Fruit fly (Drosophila melanogaster) whole organism, embryonic: ENCODE results near the gene gammaTub37C.

Experiments
- Aef1 ChIP-seq: fragments of 200-800 bp; sonication (Bioruptor generic); IDR thresholded peaks from 3 replicates; pipeline ENCODE4 v1.3.6; 2022; ENCODE audit warnings: missing biosample characterization, missing genetic modification characterization
- Antp ChIP-seq: fragments of 200-800 bp; sonication (Bioruptor generic); optimal IDR thresholded peaks from 3 replicates; lab custom pipeline; 2016; ENCODE audit warnings: missing biosample characterization, missing genetic modification characterization
- BEAF-32 ChIP-seq: fragments of 200-800 bp; sonication (Bioruptor generic); optimal IDR thresholded peaks from 3 replicates; lab custom pipeline; 2017; ENCODE audit warnings: missing biosample characterization, missing genetic modification characterization, mild to moderate bottlenecking, moderate library complexity, missing genetic modification reagents
- CG10431 ChIP-seq: fragments of 200-800 bp; sonication (Bioruptor generic); optimal IDR thresholded peaks from 3 replicates; lab custom pipeline; 2018; ENCODE audit warnings: missing biosample characterization, mild to moderate bottlenecking, missing genetic modification characterization
- CG10979 ChIP-seq: fragments of 200-800 bp; sonication (Bioruptor generic); optimal IDR thresholded peaks from 2 replicates; lab custom pipeline; 2018; ENCODE audit warnings: missing biosample characterization, mild to moderate bottlenecking, missing genetic modification characterization, moderate library complexity
- CG11696 ChIP-seq: fragments of 200-800 bp; sonication (Bioruptor generic); IDR thresholded peaks from 2 replicates; pipeline ENCODE4 v1.3.6; 2022; ENCODE audit warnings: missing biosample characterization, missing genetic modification characterization
- CG14710 ChIP-seq: fragments of 200-800 bp; sonication (Bioruptor generic); optimal IDR thresholded peaks from 3 replicates; lab custom pipeline; 2019; ENCODE audit warnings: missing biosample characterization, mild to moderate bottlenecking, missing genetic modification characterization, moderate library complexity
- CG1602 ChIP-seq: fragments of 200-800 bp; sonication (Bioruptor generic); optimal IDR thresholded peaks from 3 replicates; lab custom pipeline; 2016; ENCODE audit warnings: missing biosample characterization, missing genetic modification characterization
- CG17328 ChIP-seq: fragments of 200-800 bp; sonication (Bioruptor generic); IDR thresholded peaks from 2 replicates; pipeline ENCODE4 v1.3.6; 2022; ENCODE audit warnings: missing biosample characterization, missing genetic modification characterization
- CG17385 ChIP-seq: fragments of 200-800 bp; sonication (Bioruptor generic); optimal IDR thresholded peaks from 3 replicates; lab custom pipeline; 2018; ENCODE audit warnings: missing biosample characterization, mild to moderate bottlenecking, missing genetic modification characterization
- CG17912 ChIP-seq: fragments of 200-800 bp; sonication (Bioruptor generic); optimal IDR thresholded peaks from 2 replicates; lab custom pipeline; 2018; ENCODE audit warnings: missing biosample characterization, mild to moderate bottlenecking, missing genetic modification characterization
- CG34224 ChIP-seq: fragments of 200-800 bp; sonication (Bioruptor generic); IDR thresholded peaks from 3 replicates; pipeline ENCODE4 v1.3.6; 2022; ENCODE audit warnings: missing biosample characterization, missing genetic modification characterization; ENCODE audit not compliant: partially characterized antibody
- CG6175 ChIP-seq: fragments of 200-800 bp; sonication (Bioruptor generic); IDR thresholded peaks from 3 replicates; pipeline ENCODE4 v1.3.6; 2022; ENCODE audit warnings: missing biosample characterization, missing genetic modification characterization
- CG6254 ChIP-seq: fragments of 200-800 bp; sonication (Bioruptor generic); optimal IDR thresholded peaks from 3 replicates; lab custom pipeline; 2017; ENCODE audit warnings: mild to moderate bottlenecking, missing biosample characterization, missing genetic modification reagents, missing genetic modification characterization
- CG6654 ChIP-seq: fragments of 200-800 bp; sonication (Bioruptor generic); optimal IDR thresholded peaks from 2 replicates; lab custom pipeline; 2017; ENCODE audit warnings: missing biosample characterization, mild to moderate bottlenecking, missing genetic modification characterization
- CG7271 ChIP-seq: fragments of 200-800 bp; sonication (Bioruptor generic); optimal IDR thresholded peaks from 2 replicates; lab custom pipeline; 2018; ENCODE audit warnings: missing biosample characterization, mild to moderate bottlenecking, missing genetic modification characterization, moderate library complexity
- CG7987 ChIP-seq: fragments of 200-800 bp; sonication (Bioruptor generic); optimal IDR thresholded peaks from 2 replicates; lab custom pipeline; 2018; ENCODE audit warnings: missing biosample characterization, mild to moderate bottlenecking, missing genetic modification characterization, moderate library complexity
- Chrac-16 ChIP-seq: fragments of 200-800 bp; sonication (Bioruptor generic); optimal IDR thresholded peaks from 3 replicates; lab custom pipeline; 2016; ENCODE audit warnings: missing biosample characterization, missing genetic modification characterization
- D19B ChIP-seq: fragments of 200-800 bp; sonication (Bioruptor generic); optimal IDR thresholded peaks from 2 replicates; lab custom pipeline; 2017; ENCODE audit warnings: missing biosample characterization, mild to moderate bottlenecking, missing genetic modification characterization
- Dbx ChIP-seq: fragments of 200-800 bp; sonication (Bioruptor generic); IDR thresholded peaks from 3 replicates; pipeline ENCODE4 v1.3.6; 2022; ENCODE audit warnings: missing biosample characterization, missing genetic modification characterization
- Dfd ChIP-seq, 2 experiments: fragments of >200 bp; optimal IDR thresholded peaks; 2 replicates each; lab custom pipeline; 2017; ENCODE audit warnings: missing biosample characterization in 2 of 2, missing genetic modification characterization in 2 of 2
- Drgx ChIP-seq: fragments of 200-800 bp; sonication (Bioruptor generic); IDR thresholded peaks from 2 replicates; pipeline ENCODE4 v1.3.6; 2022; ENCODE audit warnings: missing biosample characterization, missing genetic modification characterization
- E2f2 ChIP-seq: fragments of 200-800 bp; sonication (Bioruptor generic); IDR thresholded peaks from 2 replicates; pipeline ENCODE4 v1.3.6; 2022; ENCODE audit warnings: missing biosample characterization, missing genetic modification characterization
- MESR4 ChIP-seq: fragments of 200-800 bp; sonication (Bioruptor generic); optimal IDR thresholded peaks from 2 replicates; lab custom pipeline; 2018; ENCODE audit warnings: missing biosample characterization, mild to moderate bottlenecking, missing genetic modification characterization, moderate library complexity
- NC2α ChIP-seq: fragments of 200-800 bp; sonication (Bioruptor generic); optimal IDR thresholded peaks from 2 replicates; lab custom pipeline; 2016; ENCODE audit warnings: missing biosample characterization, missing genetic modification characterization
- NC2β ChIP-seq: fragments of 200-800 bp; sonication (Bioruptor generic); optimal IDR thresholded peaks from 2 replicates; lab custom pipeline; 2016; ENCODE audit warnings: missing biosample characterization, missing genetic modification characterization
- NFAT ChIP-seq: fragments of 200-800 bp; sonication (Bioruptor generic); IDR thresholded peaks from 2 replicates; pipeline ENCODE4 v1.3.6; 2022; ENCODE audit warnings: missing biosample characterization, missing genetic modification characterization
- Optix ChIP-seq: fragments of 200-800 bp; sonication (Bioruptor generic); IDR thresholded peaks from 3 replicates; pipeline ENCODE4 v1.3.6; 2022; ENCODE audit warnings: missing biosample characterization, missing genetic modification characterization
- Scr ChIP-seq: fragments of 200-800 bp; sonication (Bioruptor generic); IDR thresholded peaks from 2 replicates; pipeline ENCODE4 v1.3.6; 2022; ENCODE audit warnings: missing biosample characterization, missing genetic modification characterization; ENCODE audit not compliant: partially characterized antibody
- Spps ChIP-seq: fragments of 200-800 bp; sonication (Bioruptor generic); optimal IDR thresholded peaks from 2 replicates; lab custom pipeline; 2018; ENCODE audit warnings: missing biosample characterization, mild to moderate bottlenecking, missing genetic modification characterization
- al ChIP-seq: fragments of 200-800 bp; sonication (Bioruptor generic); IDR thresholded peaks from 2 replicates; pipeline ENCODE4 v1.3.6; 2022; ENCODE audit warnings: missing biosample characterization, missing genetic modification characterization
- crc ChIP-seq: fragments of 200-800 bp; sonication (Bioruptor generic); optimal IDR thresholded peaks from 2 replicates; lab custom pipeline; 2016; ENCODE audit warnings: missing biosample characterization, missing genetic modification characterization
- dimm ChIP-seq: fragments of 200-800 bp; sonication (Bioruptor generic); IDR thresholded peaks from 2 replicates; pipeline ENCODE4 v1.3.6; 2022; ENCODE audit warnings: missing biosample characterization, missing genetic modification characterization
- dm ChIP-seq: fragments of 200-800 bp; sonication (Bioruptor generic); optimal IDR thresholded peaks from 3 replicates; lab custom pipeline; 2016; ENCODE audit warnings: missing biosample characterization, missing genetic modification characterization
- dmrt11E ChIP-seq: fragments of 200-800 bp; sonication (Bioruptor generic); optimal IDR thresholded peaks from 3 replicates; lab custom pipeline; 2018; ENCODE audit warnings: missing biosample characterization, mild to moderate bottlenecking, missing genetic modification characterization, moderate library complexity
- ewg ChIP-seq: fragments of 200-800 bp; sonication (Bioruptor generic); optimal IDR thresholded peaks from 3 replicates; lab custom pipeline; 2017; ENCODE audit warnings: mild to moderate bottlenecking, missing biosample characterization, missing genetic modification reagents, missing genetic modification characterization
- gem ChIP-seq: fragments of 200-800 bp; sonication (Bioruptor generic); optimal IDR thresholded peaks from 2 replicates; lab custom pipeline; 2019; ENCODE audit warnings: missing biosample characterization, mild to moderate bottlenecking, missing genetic modification characterization, moderate library complexity
- grn ChIP-seq: fragments of 200-800 bp; sonication (Bioruptor generic); optimal IDR thresholded peaks from 3 replicates; lab custom pipeline; 2017; ENCODE audit warnings: missing biosample characterization, missing genetic modification characterization
- ham ChIP-seq: fragments of 200-800 bp; sonication (Bioruptor generic); IDR thresholded peaks from 2 replicates; pipeline ENCODE4 v1.3.6; 2022; ENCODE audit warnings: missing biosample characterization, missing genetic modification characterization
- hbn ChIP-seq: fragments of 200-800 bp; sonication (Bioruptor generic); IDR thresholded peaks from 2 replicates; pipeline ENCODE4 v1.3.6; 2022; ENCODE audit warnings: missing biosample characterization, missing genetic modification characterization; ENCODE audit not compliant: partially characterized antibody
- hth ChIP-seq: fragments of >200 bp; optimal IDR thresholded peaks from 2 replicates; lab custom pipeline; 2017; ENCODE audit warnings: inconsistent platforms
- ken ChIP-seq: fragments of 200-800 bp; sonication (Bioruptor generic); IDR thresholded peaks from 3 replicates; pipeline ENCODE4 v1.3.6; 2022; ENCODE audit warnings: missing biosample characterization, missing genetic modification characterization
- nmo ChIP-seq: fragments of 200-800 bp; sonication (Bioruptor generic); optimal IDR thresholded peaks from 2 replicates; lab custom pipeline; 2018; ENCODE audit warnings: missing biosample characterization, mild to moderate bottlenecking, missing genetic modification characterization, moderate library complexity
- onecut ChIP-seq: fragments of 200-800 bp; sonication (Bioruptor generic); IDR thresholded peaks from 2 replicates; pipeline ENCODE4 v1.3.6; 2022; ENCODE audit warnings: missing biosample characterization, missing genetic modification characterization
- sd ChIP-seq: fragments of 200-800 bp; sonication (Bioruptor generic); optimal IDR thresholded peaks from 3 replicates; lab custom pipeline; 2018; ENCODE audit warnings: missing biosample characterization, mild to moderate bottlenecking, missing genetic modification characterization, moderate library complexity
- tio ChIP-seq: fragments of 200-800 bp; sonication (Bioruptor generic); optimal IDR thresholded peaks from 2 replicates; lab custom pipeline; 2017; ENCODE audit warnings: missing biosample characterization, missing genetic modification characterization, inconsistent platforms
- tll ChIP-seq, 2 experiments: fragments of 200-800 bp in 1 of 2; fragments of >200 bp in 1 of 2; sonication (Bioruptor generic) in 1 of 2; optimal IDR thresholded peaks; 2 replicates each; lab custom pipeline; 2017 to 2019; ENCODE audit warnings: missing biosample characterization in 2 of 2, missing genetic modification characterization in 2 of 2, mild to moderate bottlenecking in 1 of 2, moderate library complexity in 1 of 2
- tup ChIP-seq: fragments of 200-800 bp; sonication (Bioruptor generic); optimal IDR thresholded peaks from 2 replicates; lab custom pipeline; 2016; ENCODE audit warnings: missing biosample characterization, mild to moderate bottlenecking, missing genetic modification characterization, moderate library complexity
- unpg ChIP-seq: fragments of 200-800 bp; sonication (Bioruptor generic); optimal IDR thresholded peaks from 3 replicates; lab custom pipeline; 2018; ENCODE audit warnings: missing biosample characterization, mild to moderate bottlenecking, missing genetic modification characterization, moderate library complexity
- zen2 ChIP-seq: fragments of 200-800 bp; sonication (Bioruptor generic); IDR thresholded peaks from 3 replicates; pipeline ENCODE4 v1.3.6; 2022; ENCODE audit warnings: missing biosample characterization, missing genetic modification characterization; ENCODE audit not compliant: partially characterized antibody

The gammaTub37C gene

dm6 chr2L:19159552-19160406 is 25.7 kb downstream of the gammaTub37C start (continued):
- TF ChIP-seq Spps (tag; lab: Kevin White, UChicago) (no peak), al (GFP tag; lab: Robert Waterston, UW) (no peak), NC2α (GFP tag; lab: Kevin White, UChicago) (peak; percentile 4), Dbx (GFP tag; lab: Robert Waterston, UW) (no peak), tll (GFP tag; optimal IDR thresholded peaks at IDR 0.05; lab: Kevin White, UChicago) (no peak), CG14710 (no peak), Drgx (GFP tag; lab: Robert Waterston, UW) (no peak), Chrac-16 (GFP tag; lab: Kevin White, UChicago) (no peak), zen2 (GFP tag; lab: Robert Waterston, UW) (no peak), tup (GFP tag; lab: Kevin White, UChicago) (no peak), unpg (GFP tag; lab: Kevin White, UChicago) (no peak), Scr (no peak), CG34224 (GFP tag; lab: Robert Waterston, UW) (no peak), gem (tag; lab: Kevin White, UChicago) (no peak), dmrt11E (tag; lab: Kevin White, UChicago) (no peak), CG6254 (GFP tag; lab: Kevin White, UChicago) (no peak), NFAT (GFP tag; lab: Robert Waterston, UW) (no peak), BEAF-32 (GFP tag; lab: Kevin White, UChicago) (no peak), CG17385 (GFP tag; lab: Kevin White, UChicago) (no peak), grn (GFP tag; lab: Kevin White, UChicago) (no peak), D19B (GFP tag; lab: Kevin White, UChicago) (no peak), CG10979 (no peak), Antp (no peak), ewg (GFP tag; lab: Kevin White, UChicago) (no peak), onecut (GFP tag; lab: Robert Waterston, UW) (no peak), hth (no peak), nmo (GFP tag; lab: Kevin White, UChicago) (no peak), dimm (GFP tag; lab: Robert Waterston, UW) (no peak), ken (GFP tag; lab: Robert Waterston, UW) (no peak), CG10431 (GFP tag; lab: Kevin White, UChicago) (no peak), hbn (GFP tag; lab: Robert Waterston, UW) (no peak), CG17912 (GFP tag; lab: Kevin White, UChicago) (no peak), Optix (no peak), CG17328 (GFP tag; lab: Robert Waterston, UW) (no peak), MESR4 (GFP tag; lab: Kevin White, UChicago) (no peak), ham (GFP tag; lab: Robert Waterston, UW) (no peak), NC2β (GFP tag; lab: Kevin White, UChicago) (no peak), Dfd (GFP tag; optimal IDR thresholded peaks at IDR 0.05; lab: Kevin White, UChicago) (no peak), dm (no peak), E2f2 (no peak), tio (GFP tag; lab: Kevin White, UChicago) (no peak), CG7987 (GFP tag; lab: Kevin White, UChicago) (no peak), CG1602 (GFP tag; lab: Kevin White, UChicago) (no peak), Aef1 (no peak), crc (GFP tag; lab: Kevin White, UChicago) (no peak), CG6175 (GFP tag; lab: Robert Waterston, UW) (no peak), CG7271 (tag; lab: Kevin White, UChicago) (no peak), CG6654 (GFP tag; lab: Kevin White, UChicago) (no peak), CG11696 (no peak), sd (peak; percentile 37)
